Worm (Caenorhabditis elegans) whole organism, L3 larva: Measurements from ENCODE around the gene srh-172.

Source experiments
- R02D3.7 ChIP-seq: fragments of 150-350 bp; optimal IDR thresholded peaks from 2 replicates; lab custom pipeline; 2014; ENCODE audit warnings: missing biosample characterization, missing genetic modification characterization
- ceh-82 ChIP-seq: fragments of 150-350 bp; optimal IDR thresholded peaks from 2 replicates; lab custom pipeline; 2014; ENCODE audit warnings: missing biosample characterization, missing genetic modification characterization
- elt-3 ChIP-seq, 3 experiments: fragments of 150-350 bp in 1 of 3; sonication (generic microtip) in 2 of 3; optimal IDR thresholded peaks; 2 replicates in 2 of 3; 4 replicates in 1 of 3; lab custom pipeline; 2014 to 2017; ENCODE audit warnings: missing biosample characterization in 3 of 3, missing genetic modification characterization in 3 of 3
- fkh-10 ChIP-seq: sonication (generic microtip); optimal IDR thresholded peaks from 2 replicates; lab custom pipeline; 2017; ENCODE audit warnings: missing biosample characterization, missing genetic modification reagents, missing genetic modification characterization
- lin-39 ChIP-seq: fragments of 150-350 bp; optimal IDR thresholded peaks from 2 replicates; lab custom pipeline; 2018; ENCODE audit warnings: missing biosample characterization, missing genetic modification reagents, missing genetic modification characterization
- mdl-1 ChIP-seq: fragments of 150-350 bp; optimal IDR thresholded peaks from 2 replicates; lab custom pipeline; 2014; ENCODE audit warnings: missing biosample characterization, missing genetic modification characterization
- nhr-12 ChIP-seq: fragments of 150-350 bp; optimal IDR thresholded peaks from 2 replicates; lab custom pipeline; 2014; ENCODE audit warnings: missing biosample characterization, missing genetic modification characterization
- nhr-237 ChIP-seq: fragments of 150-350 bp; optimal IDR thresholded peaks from 2 replicates; lab custom pipeline; 2014; ENCODE audit warnings: missing biosample characterization, missing genetic modification characterization
- nhr-28 ChIP-seq: fragments of 150-350 bp; optimal IDR thresholded peaks from 2 replicates; lab custom pipeline; 2014; ENCODE audit warnings: missing biosample characterization, missing genetic modification characterization
- pha-4 ChIP-seq: fragments of 150-350 bp; optimal IDR thresholded peaks from 2 replicates; lab custom pipeline; 2014; ENCODE audit warnings: missing biosample characterization, missing genetic modification reagents, missing genetic modification characterization
- sea-2 ChIP-seq: fragments of 150-350 bp; sonication (generic microtip); optimal IDR thresholded peaks from 4 replicates; lab custom pipeline; 2014; ENCODE audit warnings: missing biosample characterization, missing genetic modification reagents, missing genetic modification characterization
- unc-39 ChIP-seq: sonication (generic microtip); optimal IDR thresholded peaks from 4 replicates; lab custom pipeline; 2017; ENCODE audit warnings: missing biosample characterization, missing genetic modification characterization
- ztf-4 ChIP-seq: fragments of 150-350 bp; optimal IDR thresholded peaks from 2 replicates; lab custom pipeline; 2014; ENCODE audit warnings: missing biosample characterization, missing genetic modification characterization

ce11 chrV:19994093-19994492 is 35.2 kb downstream of the srh-172 start, which contains the start of gene Y60A3A.25:
- TF ChIP-seq unc-39 (no peak), mdl-1 (tag; lab: Kevin White, UChicago) (no peak), nhr-28 (tag; lab: Kevin White, UChicago) (no peak), nhr-12 (tag; lab: Kevin White, UChicago) (no peak), ztf-4 (tag; lab: Kevin White, UChicago) (no peak), ceh-82 (tag; lab: Kevin White, UChicago) (no peak), pha-4 (tag; lab: Kevin White, UChicago) (no peak), sea-2 (GFP tag; lab: Kevin White, UChicago) (no peak), nhr-237 (tag; lab: Kevin White, UChicago) (no peak), R02D3.7 (tag; lab: Kevin White, UChicago) (no peak), elt-3 (tag; optimal IDR thresholded peaks at IDR 0.05; lab: Kevin White, UChicago) (no peak), fkh-10 (GFP tag; lab: Kevin White, UChicago) (no peak), lin-39 (tag; lab: Kevin White, UChicago) (no peak)
